Fruit fly (Drosophila melanogaster): Measurements from ENCODE around the gene Cpr64Ac.

DNA sequence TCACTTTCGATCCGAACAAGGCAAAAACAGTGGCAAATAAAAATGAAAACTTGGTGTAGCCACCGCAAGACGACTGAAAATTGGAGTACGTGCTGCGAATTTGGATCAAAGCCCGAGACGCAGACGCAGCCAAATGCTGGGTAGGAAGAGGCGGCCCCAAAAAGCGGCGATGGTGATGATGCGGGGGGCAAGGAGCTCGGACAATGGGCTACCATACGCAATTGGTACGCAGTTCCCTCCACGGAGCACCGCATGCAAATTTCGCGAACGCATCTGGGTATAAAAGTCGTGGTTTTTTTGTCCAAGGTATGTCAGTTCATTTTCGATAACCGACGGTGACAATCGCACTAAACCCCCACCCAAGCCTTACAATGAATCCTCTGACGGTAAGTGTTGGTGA is 2.4 kb upstream of the Cpr64Ac start, which contains the start of gene Cpr64Ad:
- TF ChIP-seq Sox102F (GFP tag; optimal IDR thresholded peaks at IDR 0.05) = no peak
- TF ChIP-seq Ets21C (GFP tag; optimal IDR thresholded peaks at IDR 0.05) = no peak
- no peak for TF ChIP-seq fd85E (GFP tag; optimal IDR thresholded peaks at IDR 0.05)
- no peak for TF ChIP-seq lz (GFP tag; optimal IDR thresholded peaks at IDR 0.05)
- no peak for TF ChIP-seq CG4318 (GFP tag; optimal IDR thresholded peaks at IDR 0.05)
- no peak for TF ChIP-seq Blimp-1 (GFP tag; optimal IDR thresholded peaks at IDR 0.05)
